Worm (Caenorhabditis elegans) whole organism, mixed stage, embryonic: ENCODE data around the gene alh-6.

ENCODE experiments used
- M03D4.4 ChIP-seq: sonication (generic microtip); optimal IDR thresholded peaks from 2 replicates; lab custom pipeline; 2017; ENCODE audit warnings: mild to moderate bottlenecking, missing genetic modification characterization, missing compliant biosample characterization
- ceh-39 ChIP-seq: fragments of 150-350 bp; optimal IDR thresholded peaks from 2 replicates; lab custom pipeline; 2014; ENCODE audit warnings: missing biosample characterization, missing genetic modification characterization
- ceh-43 ChIP-seq: fragments of 200-800 bp; sonication (Bioruptor generic); optimal IDR thresholded peaks from 2 replicates; lab custom pipeline; 2018; ENCODE audit warnings: mild to moderate bottlenecking, missing genetic modification characterization, moderate library complexity, missing compliant biosample characterization
- ceh-83 ChIP-seq: fragments of 200-800 bp; sonication (Bioruptor generic); optimal IDR thresholded peaks from 2 replicates; lab custom pipeline; 2018; ENCODE audit warnings: mild to moderate bottlenecking, missing genetic modification characterization, missing compliant biosample characterization
- ces-1 ChIP-seq: fragments of 150-350 bp; optimal IDR thresholded peaks from 2 replicates; lab custom pipeline; 2014; ENCODE audit warnings: missing biosample characterization, missing genetic modification reagents, missing genetic modification characterization
- cnd-1 ChIP-seq: fragments of 200-800 bp; sonication (Bioruptor generic); optimal IDR thresholded peaks from 2 replicates; lab custom pipeline; 2018; ENCODE audit warnings: mild to moderate bottlenecking, missing genetic modification characterization, missing compliant biosample characterization
- drap-1 ChIP-seq: fragments of 200-800 bp; sonication (Bioruptor generic); optimal IDR thresholded peaks from 3 replicates; lab custom pipeline; 2018; ENCODE audit warnings: mild to moderate bottlenecking, missing genetic modification characterization, missing compliant biosample characterization
- flh-1 ChIP-seq: fragments of 200-800 bp; sonication (Bioruptor generic); optimal IDR thresholded peaks from 2 replicates; lab custom pipeline; 2018; ENCODE audit warnings: mild to moderate bottlenecking, missing genetic modification characterization, moderate library complexity, missing compliant biosample characterization
- ham-2 ChIP-seq: fragments of 200-800 bp; sonication (Bioruptor generic); optimal IDR thresholded peaks from 2 replicates; lab custom pipeline; 2018; ENCODE audit warnings: mild to moderate bottlenecking, missing genetic modification characterization, missing compliant biosample characterization
- hlh-1 ChIP-seq: fragments of 150-350 bp; optimal IDR thresholded peaks from 2 replicates; lab custom pipeline; 2014; ENCODE audit warnings: missing biosample characterization, missing genetic modification reagents, missing genetic modification characterization
- mab-5 ChIP-seq: fragments of 150-350 bp; optimal IDR thresholded peaks from 2 replicates; lab custom pipeline; 2014; ENCODE audit warnings: missing biosample characterization, missing genetic modification characterization
- mep-1 ChIP-seq: fragments of 150-350 bp; optimal IDR thresholded peaks from 2 replicates; lab custom pipeline; 2017; ENCODE audit warnings: missing biosample characterization, missing genetic modification reagents, missing genetic modification characterization, inconsistent platforms
- mls-2 ChIP-seq: sonication (generic microtip); optimal IDR thresholded peaks from 2 replicates; lab custom pipeline; 2016; ENCODE audit warnings: mild to moderate bottlenecking, missing genetic modification characterization, moderate library complexity, missing compliant biosample characterization
- nhr-2 ChIP-seq: fragments of 150-350 bp; optimal IDR thresholded peaks from 2 replicates; lab custom pipeline; 2014; ENCODE audit warnings: missing biosample characterization, missing genetic modification characterization
- nhr-28 ChIP-seq: fragments of 150-350 bp; optimal IDR thresholded peaks from 2 replicates; lab custom pipeline; 2014; ENCODE audit warnings: missing biosample characterization, missing genetic modification characterization
- sem-2 ChIP-seq: fragments of 200-800 bp; sonication (Bioruptor generic); optimal IDR thresholded peaks from 2 replicates; lab custom pipeline; 2018; ENCODE audit warnings: mild to moderate bottlenecking, missing genetic modification characterization, missing compliant biosample characterization
- snpc-4 ChIP-seq: fragments of 150-350 bp; optimal IDR thresholded peaks from 2 replicates; lab custom pipeline; 2014; ENCODE audit warnings: missing biosample characterization, missing genetic modification characterization
- sptf-1 ChIP-seq: sonication (generic microtip); optimal IDR thresholded peaks from 2 replicates; lab custom pipeline; 2017; ENCODE audit warnings: mild to moderate bottlenecking, missing genetic modification characterization, moderate library complexity, missing compliant biosample characterization
- unc-120 ChIP-seq: sonication (generic microtip); optimal IDR thresholded peaks from 2 replicates; lab custom pipeline; 2017; ENCODE audit warnings: missing genetic modification characterization, missing compliant biosample characterization; ENCODE audit not compliant: poor library complexity, severe bottlenecking
- unc-39 ChIP-seq: fragments of 150-350 bp; optimal IDR thresholded peaks from 2 replicates; lab custom pipeline; 2014; ENCODE audit warnings: missing biosample characterization, missing genetic modification characterization
- ztf-11 ChIP-seq: fragments of 150-350 bp; optimal IDR thresholded peaks from 2 replicates; lab custom pipeline; 2014; ENCODE audit warnings: missing biosample characterization, missing genetic modification characterization

Gene alh-6

ce11 chrII:1258634-1259033, 51.3 kb downstream of the alh-6 start, which contains the start of gene clpr-2:
clpr-2 (plus strand) TSS chrII:1258934.
- TF ChIP-seq ceh-83 (GFP tag; lab: Kevin White, UChicago) (no peak), cnd-1 (tag; lab: Kevin White, UChicago) (no peak), mab-5 (tag; lab: Kevin White, UChicago) (no peak), ceh-43 (GFP tag; lab: Kevin White, UChicago) (no peak), ham-2 (no peak), hlh-1 (tag; lab: Kevin White, UChicago) (no peak), mls-2 (tag; lab: Kevin White, UChicago) (no peak), M03D4.4 (tag; lab: Kevin White, UChicago) (no peak), sem-2 (no peak)

DNA sequence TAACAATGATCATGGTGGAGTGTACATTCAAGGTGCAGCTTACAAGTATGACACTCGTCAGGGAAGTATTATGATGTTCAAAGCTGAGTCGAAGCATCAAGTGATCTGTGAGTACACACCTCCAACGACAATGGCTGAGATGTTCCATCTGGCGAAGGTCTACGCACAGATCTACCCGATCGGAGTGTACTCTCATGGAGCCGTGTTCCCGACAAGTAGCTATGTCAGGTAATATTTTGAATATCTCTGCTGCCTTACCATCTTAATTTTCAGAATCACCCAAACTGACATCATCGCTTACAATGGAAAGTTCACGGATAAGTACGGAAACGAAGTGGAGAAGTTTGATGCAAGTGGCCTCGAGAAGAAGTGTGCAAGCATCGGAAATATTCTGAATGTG, 53.2 kb downstream of the alh-6 start:
- no peak for TF ChIP-seq nhr-2 (tag; lab: Kevin White, UChicago)
- TF ChIP-seq ztf-11: no peak
- TF ChIP-seq snpc-4 (tag; lab: Kevin White, UChicago): no peak
- TF ChIP-seq drap-1 (GFP tag; lab: Kevin White, UChicago): no peak
- TF ChIP-seq unc-39: no peak
- TF ChIP-seq ceh-43 (GFP tag; lab: Kevin White, UChicago): no peak
- TF ChIP-seq nhr-28: no peak
- TF ChIP-seq ceh-39: no peak
- TF ChIP-seq mep-1 (tag; lab: Kevin White, UChicago): no peak
- TF ChIP-seq M03D4.4 (tag; lab: Kevin White, UChicago): no peak
- no peak for TF ChIP-seq sptf-1 (tag; lab: Kevin White, UChicago)
- no peak for TF ChIP-seq hlh-1 (tag; lab: Kevin White, UChicago)
- no peak for TF ChIP-seq ces-1 (GFP tag; lab: Kevin White, UChicago)
- no peak for TF ChIP-seq flh-1 (GFP tag; lab: Kevin White, UChicago)
- no peak for TF ChIP-seq unc-120
- no peak for TF ChIP-seq ham-2
- TF ChIP-seq, all 35 proteins: peak for 0
